Fruit fly (Drosophila melanogaster) whole organism, embryonic: ENCODE results near the gene dwg.

Experiments used
- Atf6 ChIP-seq: fragments of 200-800 bp; sonication (Bioruptor generic); IDR thresholded peaks from 2 replicates; pipeline ENCODE4 v1.3.6; 2022; ENCODE audit warnings: missing biosample characterization, missing genetic modification characterization
- CG10274 ChIP-seq: fragments of 200-800 bp; sonication (Bioruptor generic); optimal IDR thresholded peaks from 3 replicates; lab custom pipeline; 2017; ENCODE audit warnings: missing biosample characterization, mild to moderate bottlenecking, missing genetic modification characterization
- CG12299 ChIP-seq: fragments of 200-800 bp; sonication (Bioruptor generic); optimal IDR thresholded peaks from 2 replicates; lab custom pipeline; 2018; ENCODE audit warnings: missing biosample characterization, mild to moderate bottlenecking, missing genetic modification characterization
- CG14667 ChIP-seq: fragments of 200-800 bp; sonication (Bioruptor generic); IDR thresholded peaks from 2 replicates; pipeline ENCODE4 v1.3.6; 2022; ENCODE audit warnings: missing biosample characterization, missing genetic modification characterization
- CG1647 ChIP-seq: fragments of 200-800 bp; sonication (Bioruptor generic); optimal IDR thresholded peaks from 3 replicates; lab custom pipeline; 2016; ENCODE audit warnings: missing biosample characterization, missing genetic modification characterization
- CG17361 ChIP-seq: fragments of 200-800 bp; sonication (Bioruptor generic); IDR thresholded peaks from 3 replicates; pipeline ENCODE4 v1.3.6; 2022; ENCODE audit warnings: missing biosample characterization, missing genetic modification characterization
- CG18476 ChIP-seq: fragments of 200-800 bp; sonication (Bioruptor generic); optimal IDR thresholded peaks from 2 replicates; lab custom pipeline; 2016; ENCODE audit warnings: missing biosample characterization, mild to moderate bottlenecking, missing genetic modification characterization
- CG2678 ChIP-seq: fragments of 200-800 bp; sonication (Bioruptor generic); optimal IDR thresholded peaks from 3 replicates; lab custom pipeline; 2019; ENCODE audit warnings: missing biosample characterization, mild to moderate bottlenecking, missing genetic modification characterization, moderate library complexity
- CG2712 ChIP-seq: fragments of 200-800 bp; optimal IDR thresholded peaks from 3 replicates; lab custom pipeline; 2019; ENCODE audit warnings: missing biosample characterization, mild to moderate bottlenecking, missing genetic modification characterization, moderate library complexity
- CG30403 ChIP-seq: fragments of 200-800 bp; sonication (Bioruptor generic); optimal IDR thresholded peaks from 3 replicates; lab custom pipeline; 2016; ENCODE audit warnings: missing biosample characterization, missing genetic modification characterization
- CG4854 ChIP-seq: fragments of 200-800 bp; sonication (Bioruptor generic); optimal IDR thresholded peaks from 2 replicates; lab custom pipeline; 2016; ENCODE audit warnings: missing biosample characterization, missing genetic modification characterization, inconsistent platforms
- CG6854 ChIP-seq: fragments of 200-800 bp; sonication (Bioruptor generic); optimal IDR thresholded peaks from 3 replicates; lab custom pipeline; 2017; ENCODE audit warnings: missing biosample characterization, mild to moderate bottlenecking, missing genetic modification characterization
- CG7745 ChIP-seq: fragments of 200-800 bp; sonication (Bioruptor generic); optimal IDR thresholded peaks from 2 replicates; lab custom pipeline; 2018; ENCODE audit warnings: missing biosample characterization, mild to moderate bottlenecking, missing genetic modification characterization, moderate library complexity
- CG7928 ChIP-seq: fragments of 200-800 bp; sonication (Bioruptor generic); optimal IDR thresholded peaks from 2 replicates; lab custom pipeline; 2017; ENCODE audit warnings: missing biosample characterization, mild to moderate bottlenecking, missing genetic modification characterization
- CG8944 ChIP-seq: fragments of 200-800 bp; sonication (Bioruptor generic); optimal IDR thresholded peaks from 3 replicates; lab custom pipeline; 2016; ENCODE audit warnings: missing biosample characterization, missing genetic modification characterization
- Dad ChIP-seq: fragments of 200-800 bp; sonication (Bioruptor generic); optimal IDR thresholded peaks from 3 replicates; lab custom pipeline; 2016; ENCODE audit warnings: missing biosample characterization, missing genetic modification characterization
- Doc3 ChIP-seq: fragments of 200-800 bp; sonication (Bioruptor generic); IDR thresholded peaks from 3 replicates; pipeline ENCODE4 v1.3.6; 2022; ENCODE audit warnings: missing biosample characterization, missing genetic modification characterization; ENCODE audit not compliant: partially characterized antibody
- H15 ChIP-seq: fragments of 200-800 bp; sonication (Bioruptor generic); IDR thresholded peaks from 3 replicates; pipeline ENCODE4 v1.3.6; 2022; ENCODE audit warnings: missing biosample characterization, missing genetic modification characterization
- Hey ChIP-seq: fragments of 200-800 bp; sonication (Bioruptor generic); optimal IDR thresholded peaks from 3 replicates; lab custom pipeline; 2018; ENCODE audit warnings: missing biosample characterization, mild to moderate bottlenecking, missing genetic modification characterization
- Lpt ChIP-seq: fragments of >200 bp; optimal IDR thresholded peaks from 2 replicates; lab custom pipeline; 2018; ENCODE audit warnings: missing biosample characterization, missing genetic modification characterization
- Max ChIP-seq: fragments of 200-800 bp; sonication (Bioruptor generic); optimal IDR thresholded peaks from 2 replicates; lab custom pipeline; 2016; ENCODE audit warnings: missing biosample characterization, mild to moderate bottlenecking, missing genetic modification characterization
- TFAM ChIP-seq: fragments of 200-800 bp; sonication (Bioruptor generic); optimal IDR thresholded peaks from 2 replicates; lab custom pipeline; 2017; ENCODE audit warnings: missing biosample characterization, missing genetic modification characterization, inconsistent platforms
- Taf1 ChIP-seq: fragments of 200-800 bp; sonication (Bioruptor generic); IDR thresholded peaks from 2 replicates; pipeline ENCODE4 v1.3.6; 2022; ENCODE audit warnings: missing biosample characterization, missing genetic modification characterization
- Tbp ChIP-seq: fragments of >200 bp; optimal IDR thresholded peaks from 2 replicates; lab custom pipeline; 2018; ENCODE audit warnings: missing biosample characterization, missing genetic modification characterization
- aop ChIP-seq: fragments of 200-800 bp; sonication (Bioruptor generic); IDR thresholded peaks from 2 replicates; pipeline ENCODE4 v1.3.6; 2022; ENCODE audit warnings: missing biosample characterization, missing genetic modification characterization
- ap ChIP-seq: fragments of 200-800 bp; sonication (Bioruptor generic); IDR thresholded peaks from 2 replicates; pipeline ENCODE4 v1.3.6; 2022; ENCODE audit warnings: missing biosample characterization, missing genetic modification characterization
- ato ChIP-seq: fragments of 200-800 bp; sonication (Bioruptor generic); IDR thresholded peaks from 2 replicates; pipeline ENCODE4 v1.3.6; 2022; ENCODE audit warnings: missing biosample characterization, missing genetic modification characterization; ENCODE audit not compliant: partially characterized antibody
- bsh ChIP-seq, 2 experiments: fragments of 200-800 bp; sonication (Bioruptor generic); optimal IDR thresholded peaks; 2 replicates each; lab custom pipeline; 2017 to 2018; ENCODE audit warnings: mild to moderate bottlenecking in 2 of 2, missing biosample characterization in 2 of 2, missing genetic modification characterization in 2 of 2, moderate library complexity in 1 of 2
- crc ChIP-seq: fragments of 200-800 bp; sonication (Bioruptor generic); optimal IDR thresholded peaks from 2 replicates; lab custom pipeline; 2016; ENCODE audit warnings: missing biosample characterization, missing genetic modification characterization
- cwo ChIP-seq: fragments of 200-800 bp; sonication (Bioruptor generic); optimal IDR thresholded peaks from 3 replicates; lab custom pipeline; 2017; ENCODE audit warnings: missing biosample characterization, missing genetic modification characterization, mild to moderate bottlenecking, moderate library complexity, missing genetic modification reagents
- dmrt11E ChIP-seq: fragments of 200-800 bp; sonication (Bioruptor generic); optimal IDR thresholded peaks from 3 replicates; lab custom pipeline; 2018; ENCODE audit warnings: missing biosample characterization, mild to moderate bottlenecking, missing genetic modification characterization, moderate library complexity
- fd102C ChIP-seq: fragments of 200-800 bp; sonication (Bioruptor generic); optimal IDR thresholded peaks from 2 replicates; lab custom pipeline; 2018; ENCODE audit warnings: missing biosample characterization, mild to moderate bottlenecking, missing genetic modification characterization, moderate library complexity
- fru ChIP-seq: fragments of >200 bp; optimal IDR thresholded peaks from 2 replicates; lab custom pipeline; 2017
- gcm2 ChIP-seq: fragments of 200-800 bp; sonication (Bioruptor generic); optimal IDR thresholded peaks from 2 replicates; lab custom pipeline; 2016; ENCODE audit warnings: missing biosample characterization, missing genetic modification characterization
- gro ChIP-seq: fragments of 200-800 bp; sonication (Bioruptor generic); optimal IDR thresholded peaks from 2 replicates; lab custom pipeline; 2016; ENCODE audit warnings: missing biosample characterization, missing genetic modification characterization
- hth ChIP-seq: fragments of >200 bp; optimal IDR thresholded peaks from 2 replicates; lab custom pipeline; 2017; ENCODE audit warnings: inconsistent platforms
- insv ChIP-seq, 2 experiments: fragments of 200-800 bp; sonication (Bioruptor generic); optimal IDR thresholded peaks; 3 replicates each; lab custom pipeline; 2016 to 2018; ENCODE audit warnings: missing biosample characterization in 2 of 2, missing genetic modification characterization in 2 of 2
- lov ChIP-seq, 2 experiments: fragments of 200-800 bp in 1 of 2; fragments of >200 bp in 1 of 2; sonication (Bioruptor generic) in 1 of 2; IDR thresholded peaks in 1 of 2; optimal IDR thresholded peaks in 1 of 2; 2 replicates in 1 of 2; 3 replicates in 1 of 2; pipeline versions ENCODE4 v1.3.6 to Lab custom; 2017 to 2022; ENCODE audit warnings: missing biosample characterization in 1 of 2, missing genetic modification characterization in 1 of 2
- mirr ChIP-seq: fragments of 200-800 bp; sonication (Bioruptor generic); optimal IDR thresholded peaks from 3 replicates; lab custom pipeline; 2018; ENCODE audit warnings: missing biosample characterization, mild to moderate bottlenecking, missing genetic modification characterization
- phol ChIP-seq: fragments of 200-800 bp; sonication (Bioruptor generic); optimal IDR thresholded peaks from 3 replicates; lab custom pipeline; 2018; ENCODE audit warnings: missing biosample characterization, mild to moderate bottlenecking, missing genetic modification characterization, moderate library complexity
- pita ChIP-seq: fragments of 200-800 bp; sonication (Bioruptor generic); optimal IDR thresholded peaks from 2 replicates; lab custom pipeline; 2017; ENCODE audit warnings: missing biosample characterization, mild to moderate bottlenecking, missing genetic modification characterization
- pnt ChIP-seq: fragments of 200-800 bp; sonication (Bioruptor generic); optimal IDR thresholded peaks from 3 replicates; lab custom pipeline; 2016; ENCODE audit warnings: missing biosample characterization, missing genetic modification characterization
- salm ChIP-seq: fragments of 200-800 bp; sonication (Bioruptor generic); optimal IDR thresholded peaks from 2 replicates; lab custom pipeline; 2018; ENCODE audit warnings: missing biosample characterization, mild to moderate bottlenecking, missing genetic modification characterization
- shn ChIP-seq: fragments of 200-800 bp; sonication (Bioruptor generic); optimal IDR thresholded peaks from 3 replicates; lab custom pipeline; 2016; ENCODE audit warnings: missing biosample characterization, missing genetic modification characterization
- sima ChIP-seq: fragments of 200-800 bp; sonication (Bioruptor generic); optimal IDR thresholded peaks from 2 replicates; lab custom pipeline; 2016; ENCODE audit warnings: missing biosample characterization, missing genetic modification characterization
- sisA ChIP-seq: fragments of 200-800 bp; sonication (Bioruptor generic); IDR thresholded peaks from 2 replicates; pipeline ENCODE4 v1.3.6; 2022; ENCODE audit warnings: missing biosample characterization, missing genetic modification characterization
- slbo ChIP-seq: fragments of 200-800 bp; sonication (Bioruptor generic); IDR thresholded peaks from 2 replicates; pipeline ENCODE4 v1.3.6; 2022; ENCODE audit warnings: missing biosample characterization, missing genetic modification characterization
- slp2 ChIP-seq: fragments of 200-800 bp; sonication (Bioruptor generic); optimal IDR thresholded peaks from 2 replicates; lab custom pipeline; 2016; ENCODE audit warnings: missing biosample characterization, missing genetic modification characterization
- sqz ChIP-seq: fragments of 200-800 bp; sonication (Bioruptor generic); optimal IDR thresholded peaks from 3 replicates; lab custom pipeline; 2018; ENCODE audit warnings: missing biosample characterization, mild to moderate bottlenecking, missing genetic modification characterization
- usp ChIP-seq: fragments of >200 bp; optimal IDR thresholded peaks from 2 replicates; lab custom pipeline; 2017; ENCODE audit warnings: missing biosample characterization, missing genetic modification characterization
- z ChIP-seq: fragments of 200-800 bp; sonication (Bioruptor generic); IDR thresholded peaks from 3 replicates; pipeline ENCODE4 v1.3.6; 2022; ENCODE audit warnings: missing biosample characterization, missing genetic modification characterization
- zfh2 ChIP-seq: fragments of 200-800 bp; sonication (Bioruptor generic); optimal IDR thresholded peaks from 2 replicates; lab custom pipeline; 2016; ENCODE audit warnings: missing biosample characterization, missing genetic modification characterization

Gene dwg

DNA sequence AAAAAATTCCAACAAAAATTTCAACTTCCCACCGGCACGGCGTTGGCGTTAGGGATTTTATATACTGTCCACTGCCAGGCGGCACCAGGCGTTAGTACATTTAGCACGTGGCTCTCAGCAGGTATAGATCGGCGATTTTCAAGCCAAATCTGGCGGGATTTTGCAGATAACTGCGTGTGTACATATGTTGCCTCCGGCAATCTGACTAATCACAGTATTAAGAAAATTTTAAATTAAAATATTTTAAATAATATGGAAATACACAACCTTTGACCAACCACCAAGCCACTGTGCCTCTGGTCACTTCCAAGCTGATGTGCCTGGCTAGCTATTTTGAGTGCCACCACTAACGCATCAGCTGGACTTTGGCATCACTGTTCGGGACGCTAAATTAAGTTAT lies 4.6 kb downstream of the dwg start, which contains the start of the genes ttm50 and CG2712 (continued):
- no peak for TF ChIP-seq CG8944
- no peak for TF ChIP-seq ato (GFP tag; lab: Robert Waterston, UW)
- peak; percentile 43 for TF ChIP-seq cwo (GFP tag; lab: Kevin White, UChicago)
- TF ChIP-seq CG2678 (tag; lab: Kevin White, UChicago), result no peak
- no peak for TF ChIP-seq salm (tag; lab: Kevin White, UChicago)
- no peak for TF ChIP-seq sima (GFP tag; lab: Kevin White, UChicago)
- TF ChIP-seq CG18476, result peak; percentile 35
- TF ChIP-seq mirr (GFP tag; lab: Kevin White, UChicago), result peak; percentile 12
- TF ChIP-seq Doc3 (GFP tag; lab: Robert Waterston, UW), result no peak
- TF ChIP-seq ap, result no peak
- no peak for TF ChIP-seq pnt
- TF ChIP-seq TFAM, result no peak
- no peak for TF ChIP-seq CG6854 (GFP tag; lab: Kevin White, UChicago)
- no peak for TF ChIP-seq Dad (GFP tag; lab: Kevin White, UChicago)
- TF ChIP-seq CG2712, result peak; percentile 93
- no peak for TF ChIP-seq gro (GFP tag; lab: Kevin White, UChicago)
- no peak for TF ChIP-seq sqz (GFP tag; lab: Kevin White, UChicago)
- peak; percentile 75 for TF ChIP-seq phol (tag; lab: Kevin White, UChicago)
- TF ChIP-seq zfh2 (GFP tag; lab: Kevin White, UChicago), result peak; percentile 33
- peak; percentile 58 for TF ChIP-seq dmrt11E (tag; lab: Kevin White, UChicago)
- TF ChIP-seq fd102C (GFP tag; lab: Kevin White, UChicago), result no peak
- no peak for TF ChIP-seq lov (optimal IDR thresholded peaks at IDR 0.05; lab: Kevin White, UChicago)
- no peak for TF ChIP-seq lov (GFP tag; IDR thresholded peaks at IDR 0.05; lab: Robert Waterston, UW)
- no peak for TF ChIP-seq Atf6 (GFP tag; lab: Robert Waterston, UW)
- no peak for TF ChIP-seq CG10274
- no peak for TF ChIP-seq hth (lab: Kevin White, UChicago)
- no peak for TF ChIP-seq Hey (tag; lab: Kevin White, UChicago)
- TF ChIP-seq shn (GFP tag; lab: Kevin White, UChicago), result no peak
- TF ChIP-seq Tbp (GFP tag; lab: Kevin White, UChicago), result peak; percentile 66
- peak; percentile 7 for TF ChIP-seq CG12299
- no peak for TF ChIP-seq gcm2
- peak; percentile 40; the same call in 1 of the 2 replicates for TF ChIP-seq sisA (GFP tag; lab: Robert Waterston, UW)
- no peak for TF ChIP-seq fru (lab: Kevin White, UChicago)
- TF ChIP-seq bsh (GFP tag; optimal IDR thresholded peaks at IDR 0.05; lab: Kevin White, UChicago), result peak in 1 of 2 experiments; percentile 39
- no peak for TF ChIP-seq CG1647 (GFP tag; lab: Kevin White, UChicago)
- peak; percentile 87 for TF ChIP-seq Max (GFP tag; lab: Kevin White, UChicago)
- TF ChIP-seq z (GFP tag; lab: Robert Waterston, UW), result no peak
- TF ChIP-seq CG17361 (GFP tag; lab: Robert Waterston, UW), result no peak; the same call in none of the 3 replicates
- TF ChIP-seq CG4854, result no peak
- peak; percentile 64 for TF ChIP-seq slbo (GFP tag; lab: Robert Waterston, UW)
- TF ChIP-seq Taf1 (GFP tag; lab: Robert Waterston, UW), result 0 out of 2 replicates have a peak, but pooled peaks have one; percentile 11
- TF ChIP-seq H15 (GFP tag; lab: Robert Waterston, UW), result no peak
- no peak for TF ChIP-seq crc (GFP tag; lab: Kevin White, UChicago)
- no peak for TF ChIP-seq aop
- no peak for TF ChIP-seq CG7745 (tag; lab: Kevin White, UChicago)
- TF ChIP-seq Lpt (GFP tag; lab: Kevin White, UChicago), result no peak
- TF ChIP-seq CG30403 (GFP tag; lab: Kevin White, UChicago), result peak; percentile 73
- TF ChIP-seq slp2 (GFP tag; lab: Kevin White, UChicago), result no peak
- TF ChIP-seq CG7928, result peak; percentile 31
- no peak for TF ChIP-seq usp (GFP tag; lab: Kevin White, UChicago)
- peak in 1 of 2 experiments; percentile 23 for TF ChIP-seq insv (GFP tag; optimal IDR thresholded peaks at IDR 0.05; lab: Kevin White, UChicago)
- peak; percentile 46 for TF ChIP-seq CG14667
- no peak for TF ChIP-seq pita (GFP tag; lab: Kevin White, UChicago)
